Worm (Caenorhabditis elegans): ENCODE results near the gene Y59C2A.2.
"Not testable (repeated sequence)": the region's sequence is repeated elsewhere in the genome, so short reads cannot be mapped to it uniquely, and the experiment has no call there.

Y59C2A.2 gene

ce11 chrII:2170085-2170484 lies 33.9 kb downstream of the Y59C2A.2 start, which contains the start of gene C33C12.12:
C33C12.12 (minus strand) TSS chrII:2170185.
- TF ChIP-seq mep-1 (tag; optimal IDR thresholded peaks at IDR 0.05) (no peak), drap-1 (GFP tag; optimal IDR thresholded peaks at IDR 0.05) (no peak)

ce11 chrII:2168374-2168773 lies 35.6 kb downstream of the Y59C2A.2 start, which contains the start of gene fbxb-38:
fbxb-38 (minus strand) TSS chrII:2168763.
- TF ChIP-seq nhr-237 (tag; optimal IDR thresholded peaks at IDR 0.05) (no peak), elt-3 (tag; optimal IDR thresholded peaks at IDR 0.05) (no peak), drap-1 (GFP tag; optimal IDR thresholded peaks at IDR 0.05) (no peak), nhr-28 (tag; optimal IDR thresholded peaks at IDR 0.05) (no peak), elt-1 (tag; optimal IDR thresholded peaks at IDR 0.05; ENCODE audit: borderline replicate concordance, insufficient read depth) (no peak), nhr-2 (tag; optimal IDR thresholded peaks at IDR 0.05) (no peak), lin-13 (tag; optimal IDR thresholded peaks at IDR 0.05) (no peak), pha-4 (tag; optimal IDR thresholded peaks at IDR 0.05) (no peak)

- TF ChIP-seq drap-1 (GFP tag; optimal IDR thresholded peaks at IDR 0.05), result no peak
- no peak for TF ChIP-seq hlh-1 (tag; optimal IDR thresholded peaks at IDR 0.05)
- TF ChIP-seq cnd-1 (tag; optimal IDR thresholded peaks at IDR 0.05), result no peak
- TF ChIP-seq lsy-2 (tag; optimal IDR thresholded peaks at IDR 0.05), result no peak
- TF ChIP-seq lin-13 (tag; optimal IDR thresholded peaks at IDR 0.05), result no peak
- TF ChIP-seq mls-2 (tag; optimal IDR thresholded peaks at IDR 0.05), result no peak
- TF ChIP-seq sptf-1 (tag; optimal IDR thresholded peaks at IDR 0.05), result no peak
- no peak for TF ChIP-seq elt-1 (tag; optimal IDR thresholded peaks at IDR 0.05; ENCODE audit: borderline replicate concordance, insufficient read depth)
- TF ChIP-seq ceh-83 (GFP tag; optimal IDR thresholded peaks at IDR 0.05), result no peak
- no peak for TF ChIP-seq nhr-2 (tag; optimal IDR thresholded peaks at IDR 0.05)
These were observed 37.6 kb downstream of the Y59C2A.2 start, which contains the start of gene C33C12.4 for ce11 chrII:2166376-2166775. C33C12.4 (minus strand) TSS chrII:2166476.

- TF ChIP-seq nhr-2, snpc-4, zip-8 (tag; optimal IDR thresholded peaks at IDR 0.05): not testable (repeated sequence)
These were observed 40.5 kb downstream of the Y59C2A.2 start, which contains the start of gene C33C12.11 for ce11 chrII:2163370-2163882. C33C12.11 (minus strand) TSS chrII:2163832.

ce11 chrII:2153708-2154107 lies 50.2 kb downstream of the Y59C2A.2 start, which contains the start of gene math-18:
math-18 (plus strand) TSS chrII:2154008.
- TF ChIP-seq snpc-4 (tag; optimal IDR thresholded peaks at IDR 0.05); elt-1 (tag; optimal IDR thresholded peaks at IDR 0.05; ENCODE audit: borderline replicate concordance, insufficient read depth); drap-1 (GFP tag; optimal IDR thresholded peaks at IDR 0.05): not testable (repeated sequence)

ce11 chrII:2152455-2152854 lies 51.5 kb downstream of the Y59C2A.2 start:
- TF ChIP-seq sptf-1 (tag; optimal IDR thresholded peaks at IDR 0.05) (no peak), ham-2 (GFP tag; optimal IDR thresholded peaks at IDR 0.05) (no peak), mls-2 (tag; optimal IDR thresholded peaks at IDR 0.05) (no peak), hlh-1 (tag; optimal IDR thresholded peaks at IDR 0.05) (no peak), elt-3 (tag; optimal IDR thresholded peaks at IDR 0.05) (no peak), M03D4.4 (tag; optimal IDR thresholded peaks at IDR 0.05) (no peak), pha-4 (tag; optimal IDR thresholded peaks at IDR 0.05) (no peak), snpc-4 (tag; optimal IDR thresholded peaks at IDR 0.05) (no peak), tbx-8 (GFP tag; optimal IDR thresholded peaks at IDR 0.05) (no peak), ces-1 (GFP tag; optimal IDR thresholded peaks at IDR 0.05) (no peak), ceh-39 (tag; optimal IDR thresholded peaks at IDR 0.05) (no peak), nhr-76 (tag; optimal IDR thresholded peaks at IDR 0.05) (no peak), ceh-43 (GFP tag; optimal IDR thresholded peaks at IDR 0.05) (no peak), cnd-1 (tag; optimal IDR thresholded peaks at IDR 0.05) (no peak), nhr-28 (tag; optimal IDR thresholded peaks at IDR 0.05) (no peak), zip-8 (tag; optimal IDR thresholded peaks at IDR 0.05) (no peak), flh-1 (GFP tag; optimal IDR thresholded peaks at IDR 0.05) (no peak)

- TF ChIP-seq nhr-237 (tag; optimal IDR thresholded peaks at IDR 0.05), result no peak
- TF ChIP-seq elt-1 (tag; optimal IDR thresholded peaks at IDR 0.05; ENCODE audit: borderline replicate concordance, insufficient read depth), result peak; percentile 74
- no peak for TF ChIP-seq snpc-4 (tag; optimal IDR thresholded peaks at IDR 0.05)
- TF ChIP-seq cnd-1 (tag; optimal IDR thresholded peaks at IDR 0.05), result no peak
- no peak for TF ChIP-seq unc-120 (tag; optimal IDR thresholded peaks at IDR 0.05; ENCODE audit: poor library complexity, severe bottlenecking)
- TF ChIP-seq mls-2 (tag; optimal IDR thresholded peaks at IDR 0.05), result no peak
These were observed 53.4 kb downstream of the Y59C2A.2 start, which contains the start of the genes C40A11.7 and C40A11.8 for ce11 chrII:2150485-2150985. C40A11.7 (minus strand) TSS chrII:2150585. C40A11.8 (minus strand) TSS chrII:2150935.

All from whole organism, mixed stage, embryonic.